Fruit fly (Drosophila melanogaster): Measurements from ENCODE around the gene Ag5r.

DNA sequence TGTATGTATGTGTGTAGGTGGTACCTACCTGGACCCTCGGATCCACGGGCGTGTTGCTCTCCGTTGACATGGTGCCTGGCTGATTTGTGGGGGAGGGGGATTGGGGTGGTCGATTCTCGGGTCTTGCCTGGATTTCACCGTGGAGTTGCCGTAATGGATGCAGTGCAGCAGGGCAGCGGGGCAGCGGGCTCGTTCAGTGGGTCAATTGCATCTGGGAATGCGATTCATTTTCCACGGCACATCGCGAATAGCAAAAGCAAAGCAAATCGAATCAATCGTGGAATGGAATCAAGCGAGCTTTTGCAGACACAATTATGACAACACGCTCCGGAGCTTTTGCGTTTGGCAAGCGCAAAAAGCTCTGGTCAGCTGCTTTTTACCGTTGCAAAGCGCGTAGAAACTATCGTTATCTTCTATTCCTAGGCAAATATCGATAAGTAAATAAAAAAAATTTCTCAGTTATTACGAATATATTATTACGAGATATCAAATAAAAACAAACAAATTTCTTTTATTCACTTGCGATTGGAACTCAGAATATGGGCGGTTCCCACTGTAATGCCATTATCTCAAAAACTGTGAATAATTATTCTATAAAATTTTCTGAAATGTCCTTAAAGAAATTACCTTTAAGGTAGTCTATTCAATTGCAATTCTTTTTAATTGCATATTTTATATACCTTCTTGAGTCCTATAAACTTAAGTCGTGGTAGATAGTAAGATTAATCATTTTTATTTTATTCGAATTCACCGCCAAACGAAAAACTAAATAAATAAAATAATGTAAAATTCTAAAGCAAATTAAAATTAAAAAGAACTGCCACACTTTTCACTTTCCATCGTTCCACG, 45.6 kb upstream of the Ag5r start, which contains the start of gene CG14408:
- TF ChIP-seq cato (GFP tag; optimal IDR thresholded peaks at IDR 0.05; ENCODE audit: borderline replicate concordance) (no peak), CG7928 (GFP tag; optimal IDR thresholded peaks at IDR 0.05) (no peak), exex (tag; optimal IDR thresholded peaks at IDR 0.05) (no peak), CG6272 (GFP tag; IDR thresholded peaks at IDR 0.05) (peak; percentile 14; the same call in 1 of the 2 replicates), CG5245 (GFP tag; optimal IDR thresholded peaks at IDR 0.05) (no peak), CG3163 (GFP tag; optimal IDR thresholded peaks at IDR 0.05) (no peak), nmo (GFP tag; optimal IDR thresholded peaks at IDR 0.05) (no peak)
